Worm (Caenorhabditis elegans) whole organism, L1 larva: Measurements from ENCODE around the gene str-64.

Experiments
- C16A3.4 ChIP-seq: fragments of 150-350 bp; optimal IDR thresholded peaks from 2 replicates; lab custom pipeline; 2014; ENCODE audit warnings: missing biosample characterization, missing genetic modification characterization
- F16B12.6 ChIP-seq: fragments of 150-350 bp; optimal IDR thresholded peaks from 2 replicates; lab custom pipeline; 2014; ENCODE audit warnings: missing biosample characterization, missing genetic modification characterization
- Y116A8C.19 ChIP-seq: sonication (generic microtip); optimal IDR thresholded peaks from 2 replicates; lab custom pipeline; 2016; ENCODE audit warnings: missing compliant biosample characterization, missing genetic modification characterization, borderline replicate concordance
- aha-1 ChIP-seq: fragments of 150-350 bp; optimal IDR thresholded peaks from 2 replicates; lab custom pipeline; 2014; ENCODE audit warnings: missing biosample characterization, missing genetic modification characterization
- aly-2 ChIP-seq: fragments of 150-350 bp; optimal IDR thresholded peaks from 2 replicates; lab custom pipeline; 2014; ENCODE audit warnings: missing biosample characterization, missing genetic modification characterization
- blmp-1 ChIP-seq: fragments of 150-350 bp; optimal IDR thresholded peaks from 2 replicates; lab custom pipeline; 2014; ENCODE audit warnings: missing biosample characterization, missing genetic modification characterization
- ceh-63 ChIP-seq: fragments of 200-800 bp; sonication (Bioruptor generic); optimal IDR thresholded peaks from 2 replicates; lab custom pipeline; 2018; ENCODE audit warnings: mild to moderate bottlenecking, missing genetic modification characterization, missing compliant biosample characterization
- ceh-8 ChIP-seq: fragments of 200-800 bp; sonication (Bioruptor generic); optimal IDR thresholded peaks from 2 replicates; lab custom pipeline; 2018; ENCODE audit warnings: mild to moderate bottlenecking, missing genetic modification characterization, moderate library complexity, missing compliant biosample characterization
- ceh-88 ChIP-seq: fragments of 200-800 bp; sonication (Bioruptor generic); IDR thresholded peaks from 2 replicates; pipeline ENCODE4 v1.3.6; 2022; ENCODE audit warnings: missing genetic modification characterization, missing compliant biosample characterization
- ceh-90 ChIP-seq: sonication (generic microtip); optimal IDR thresholded peaks from 2 replicates; lab custom pipeline; 2016; ENCODE audit warnings: missing genetic modification characterization, missing compliant biosample characterization
- ces-1 ChIP-seq: fragments of 150-350 bp; optimal IDR thresholded peaks from 2 replicates; lab custom pipeline; 2014; ENCODE audit warnings: missing biosample characterization, missing genetic modification reagents, missing genetic modification characterization
- dpl-1 ChIP-seq, 3 experiments: fragments of 150-350 bp in 2 of 3; sonication (generic microtip) in 1 of 3; optimal IDR thresholded peaks; 2 replicates each; lab custom pipeline; 2014 to 2017; ENCODE audit warnings: missing biosample characterization in 3 of 3, missing genetic modification characterization in 3 of 3, missing genetic modification reagents in 3 of 3
- dsc-1 ChIP-seq: sonication (generic microtip); optimal IDR thresholded peaks from 2 replicates; lab custom pipeline; 2016; ENCODE audit warnings: mild to moderate bottlenecking, missing genetic modification characterization, missing compliant biosample characterization
- efl-1 ChIP-seq, 4 experiments: fragments of 150-350 bp; optimal IDR thresholded peaks in 3 of 4; peaks in 1 of 4; 1 replicate in 1 of 4; 2 replicates in 3 of 4; lab custom pipeline; 2014; ENCODE audit warnings: missing biosample characterization in 2 of 4, missing genetic modification characterization in 2 of 4, missing genetic modification reagents in 2 of 4
- efl-3 ChIP-seq: fragments of 200-800 bp; sonication (Bioruptor generic); optimal IDR thresholded peaks from 2 replicates; lab custom pipeline; 2018; ENCODE audit warnings: mild to moderate bottlenecking, missing genetic modification characterization, missing compliant biosample characterization
- egl-13 ChIP-seq: sonication (generic microtip); optimal IDR thresholded peaks from 2 replicates; lab custom pipeline; 2016; ENCODE audit warnings: missing genotype, missing genetic modification reagents, missing genetic modification characterization, missing compliant biosample characterization
- egl-27 ChIP-seq, 2 experiments: fragments of 150-350 bp in 1 of 2; sonication (generic microtip); optimal IDR thresholded peaks; 3 replicates each; lab custom pipeline; 2017 to 2018; ENCODE audit warnings: missing biosample characterization in 2 of 2, missing genetic modification characterization in 2 of 2, missing genetic modification reagents in 2 of 2
- elt-3 ChIP-seq, 6 experiments: fragments of 150-350 bp in 1 of 6; sonication (generic microtip); optimal IDR thresholded peaks; 2 replicates each; lab custom pipeline; 2017 to 2018; ENCODE audit warnings: missing biosample characterization in 6 of 6, missing genetic modification characterization in 6 of 6, inconsistent platforms in 1 of 6
- fkh-4 ChIP-seq: sonication (generic microtip); optimal IDR thresholded peaks from 2 replicates; lab custom pipeline; 2016; ENCODE audit warnings: missing compliant biosample characterization, missing genetic modification characterization, borderline replicate concordance
- hlh-17 ChIP-seq: fragments of 200-800 bp; sonication (Bioruptor generic); optimal IDR thresholded peaks from 2 replicates; lab custom pipeline; 2018; ENCODE audit warnings: missing genetic modification characterization, mild to moderate bottlenecking, missing compliant biosample characterization, moderate library complexity, borderline replicate concordance
- hlh-4 ChIP-seq: sonication (generic microtip); optimal IDR thresholded peaks from 2 replicates; lab custom pipeline; 2016; ENCODE audit warnings: mild to moderate bottlenecking, missing genetic modification characterization, missing compliant biosample characterization
- hpl-2 ChIP-seq: fragments of 150-350 bp; optimal IDR thresholded peaks from 2 replicates; lab custom pipeline; 2014; ENCODE audit warnings: missing biosample characterization, missing genetic modification reagents, missing genetic modification characterization
- isw-1 ChIP-seq: fragments of 200-800 bp; sonication (Bioruptor generic); IDR thresholded peaks from 2 replicates; pipeline ENCODE4 v1.3.6; 2022; ENCODE audit warnings: missing genetic modification characterization, missing compliant biosample characterization
- lin-14 ChIP-seq: fragments of 200-800 bp; sonication (Bioruptor generic); optimal IDR thresholded peaks from 2 replicates; lab custom pipeline; 2018; ENCODE audit warnings: mild to moderate bottlenecking, missing genetic modification characterization, moderate library complexity, missing compliant biosample characterization
- lin-35 ChIP-seq, 2 experiments: fragments of 150-350 bp; optimal IDR thresholded peaks; 2 replicates each; lab custom pipeline; 2014; ENCODE audit warnings: missing biosample characterization in 2 of 2, missing genetic modification characterization in 2 of 2, missing genetic modification reagents in 2 of 2
- mab-9 ChIP-seq: fragments of 200-800 bp; sonication (Bioruptor generic); IDR thresholded peaks from 2 replicates; pipeline ENCODE4 v1.3.6; 2022; ENCODE audit warnings: missing genetic modification reagents, missing genetic modification characterization, missing compliant biosample characterization
- mep-1 ChIP-seq: fragments of 150-350 bp; optimal IDR thresholded peaks from 2 replicates; lab custom pipeline; 2014; ENCODE audit warnings: missing biosample characterization, missing genetic modification characterization
- nhr-11 ChIP-seq: fragments of 150-350 bp; optimal IDR thresholded peaks from 2 replicates; lab custom pipeline; 2014; ENCODE audit warnings: missing biosample characterization, missing genetic modification characterization
- nhr-19 ChIP-seq: fragments of 200-800 bp; sonication (Bioruptor generic); conservative IDR thresholded peaks from 2 replicates; pipeline ENCODE4 v1.3.6; 2022; ENCODE audit warnings: missing genetic modification characterization, missing compliant biosample characterization
- nhr-20 ChIP-seq: sonication (generic microtip); optimal IDR thresholded peaks from 2 replicates; lab custom pipeline; 2016; ENCODE audit warnings: mild to moderate bottlenecking, missing genetic modification characterization, missing compliant biosample characterization
- nhr-47 ChIP-seq: sonication (generic microtip); optimal IDR thresholded peaks from 2 replicates; lab custom pipeline; 2016; ENCODE audit warnings: mild to moderate bottlenecking, missing genetic modification characterization, moderate library complexity, missing compliant biosample characterization
- nhr-71 ChIP-seq: sonication (generic microtip); optimal IDR thresholded peaks from 2 replicates; lab custom pipeline; 2016; ENCODE audit warnings: mild to moderate bottlenecking, missing genetic modification characterization, moderate library complexity, missing compliant biosample characterization
- nhr-84 ChIP-seq: sonication (generic microtip); optimal IDR thresholded peaks from 2 replicates; lab custom pipeline; 2017; ENCODE audit warnings: missing biosample characterization, missing genetic modification characterization
- nhr-85 ChIP-seq: sonication (generic microtip); peaks from one replicate; lab custom pipeline; 2016; ENCODE audit warnings: missing genetic modification characterization, inconsistent platforms, missing compliant biosample characterization
- nhr-90 ChIP-seq: sonication (generic microtip); optimal IDR thresholded peaks from 2 replicates; lab custom pipeline; 2016; ENCODE audit warnings: mild to moderate bottlenecking, missing genetic modification characterization, missing compliant biosample characterization; ENCODE audit not compliant: poor library complexity
- pag-3 ChIP-seq: sonication (generic microtip); optimal IDR thresholded peaks from 2 replicates; lab custom pipeline; 2017; ENCODE audit warnings: missing genetic modification characterization, mild to moderate bottlenecking, missing compliant biosample characterization, antibody characterized with exemption, borderline replicate concordance; ENCODE audit not compliant: insufficient read depth
- rnt-1 ChIP-seq: sonication (generic microtip); optimal IDR thresholded peaks from 2 replicates; lab custom pipeline; 2016; ENCODE audit warnings: mild to moderate bottlenecking, missing genetic modification characterization, moderate library complexity, missing compliant biosample characterization
- skn-1 ChIP-seq: fragments of 150-350 bp; optimal IDR thresholded peaks from 2 replicates; lab custom pipeline; 2014; ENCODE audit warnings: missing biosample characterization, missing genetic modification characterization
- snpc-4 ChIP-seq: fragments of 150-350 bp; optimal IDR thresholded peaks from 2 replicates; lab custom pipeline; 2014; ENCODE audit warnings: missing biosample characterization, missing genetic modification characterization
- snu-23 ChIP-seq: sonication (generic microtip); optimal IDR thresholded peaks from 2 replicates; lab custom pipeline; 2016; ENCODE audit warnings: missing genetic modification characterization, missing compliant biosample characterization
- sup-37 ChIP-seq: fragments of 200-800 bp; sonication (Bioruptor generic); optimal IDR thresholded peaks from 2 replicates; lab custom pipeline; 2018; ENCODE audit warnings: mild to moderate bottlenecking, missing genetic modification characterization, missing compliant biosample characterization
- swsn-7 ChIP-seq: sonication (generic microtip); optimal IDR thresholded peaks from 2 replicates; lab custom pipeline; 2016; ENCODE audit warnings: missing genetic modification characterization, missing compliant biosample characterization
- tbx-2 ChIP-seq: sonication (generic microtip); optimal IDR thresholded peaks from 2 replicates; lab custom pipeline; 2016; ENCODE audit warnings: missing genetic modification characterization, missing compliant biosample characterization
- tlp-1 ChIP-seq: fragments of 150-350 bp; optimal IDR thresholded peaks from 2 replicates; lab custom pipeline; 2014; ENCODE audit warnings: missing biosample characterization, missing genetic modification characterization
- unc-130 ChIP-seq: fragments of 150-350 bp; optimal IDR thresholded peaks from 2 replicates; lab custom pipeline; 2017; ENCODE audit warnings: missing biosample characterization, missing genetic modification characterization, inconsistent platforms
- unc-30 ChIP-seq: sonication (generic microtip); optimal IDR thresholded peaks from 2 replicates; lab custom pipeline; 2017; ENCODE audit warnings: missing biosample characterization, missing genetic modification characterization
- unc-62 ChIP-seq: fragments of 150-350 bp; optimal IDR thresholded peaks from 2 replicates; lab custom pipeline; 2014; ENCODE audit warnings: missing biosample characterization, missing genetic modification reagents, missing genetic modification characterization
- unc-86 ChIP-seq: sonication (generic microtip); optimal IDR thresholded peaks from 2 replicates; lab custom pipeline; 2016; ENCODE audit warnings: missing genetic modification characterization, missing compliant biosample characterization
- vab-15 ChIP-seq: sonication (generic microtip); optimal IDR thresholded peaks from 2 replicates; lab custom pipeline; 2017; ENCODE audit warnings: missing genotype, mild to moderate bottlenecking, missing genetic modification characterization, missing compliant biosample characterization
- ztf-4 ChIP-seq: fragments of 150-350 bp; optimal IDR thresholded peaks from 2 replicates; lab custom pipeline; 2014; ENCODE audit warnings: missing biosample characterization, missing genetic modification characterization

The str-64 gene

DNA sequence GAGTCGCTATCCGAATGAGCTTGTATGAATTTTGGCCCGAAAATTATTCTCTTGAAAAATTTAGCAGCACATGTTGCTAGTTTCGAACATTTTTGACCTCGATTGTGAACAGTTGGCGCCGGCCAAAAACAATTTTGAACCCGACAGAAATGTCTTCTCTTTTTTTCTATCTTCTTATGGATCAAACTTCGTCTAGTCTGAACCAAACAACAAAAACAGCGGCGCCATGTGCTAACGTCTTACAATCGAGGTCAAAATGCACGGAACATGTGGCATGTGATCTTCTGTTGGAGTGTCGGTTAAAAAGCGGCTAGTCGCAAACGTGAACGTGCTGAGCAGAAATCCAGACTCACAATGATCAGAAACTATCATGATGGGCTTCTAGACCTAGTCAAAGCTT, 6.9 kb upstream of the str-64 start:
- TF ChIP-seq Y116A8C.19: no peak
- no peak for TF ChIP-seq ces-1 (GFP tag; lab: Kevin White, UChicago)
- TF ChIP-seq tlp-1 (tag; lab: Kevin White, UChicago): no peak
- no peak for TF ChIP-seq unc-62
- peak; percentile 29 for TF ChIP-seq nhr-20 (tag; lab: Kevin White, UChicago)
- TF ChIP-seq mep-1: no peak
- TF ChIP-seq C16A3.4 (tag; lab: Kevin White, UChicago): no peak
- TF ChIP-seq snu-23: no peak
- TF ChIP-seq fkh-4 (tag; lab: Kevin White, UChicago): no peak
- TF ChIP-seq hlh-4 (tag; lab: Kevin White, UChicago): no peak
- peak; percentile 71 for TF ChIP-seq nhr-71 (tag; lab: Kevin White, UChicago)
- TF ChIP-seq ceh-63 (GFP tag; lab: Kevin White, UChicago): no peak
- TF ChIP-seq nhr-85 (tag; lab: Kevin White, UChicago): no peak
- TF ChIP-seq ztf-4: no peak
- TF ChIP-seq snpc-4 (tag; lab: Kevin White, UChicago): no peak
- peak; percentile 75 for TF ChIP-seq lin-14 (GFP tag; lab: Kevin White, UChicago)
- no peak for TF ChIP-seq egl-27 (tag; optimal IDR thresholded peaks at IDR 0.05; lab: Kevin White, UChicago)
- TF ChIP-seq nhr-47 (tag; lab: Kevin White, UChicago): no peak
- no peak for TF ChIP-seq egl-13
- no peak for TF ChIP-seq unc-86
- TF ChIP-seq nhr-90 (tag; lab: Kevin White, UChicago): no peak
- TF ChIP-seq dsc-1: no peak
- no peak for TF ChIP-seq aha-1 (tag; lab: Kevin White, UChicago)
- TF ChIP-seq vab-15 (tag; lab: Kevin White, UChicago): no peak
- no peak for TF ChIP-seq aly-2 (tag; lab: Kevin White, UChicago)
- no peak for TF ChIP-seq hlh-17 (GFP tag; lab: Kevin White, UChicago)
- no peak for TF ChIP-seq nhr-84 (tag; lab: Kevin White, UChicago)
- TF ChIP-seq tbx-2 (tag; lab: Kevin White, UChicago): no peak
- TF ChIP-seq mab-9 (GFP tag; lab: Robert Waterston, UW): no peak
- no peak for TF ChIP-seq efl-1 (optimal IDR thresholded peaks at IDR 0.05; lab: Kevin White, UChicago)
- no peak for TF ChIP-seq efl-1 (GFP tag; optimal IDR thresholded peaks at IDR 0.05 in 1 of 2; lab: Kevin White, UChicago)
- TF ChIP-seq ceh-90: no peak
- TF ChIP-seq isw-1: no peak
- peak; percentile 49 for TF ChIP-seq rnt-1 (tag; lab: Kevin White, UChicago)
- TF ChIP-seq sup-37 (GFP tag; lab: Kevin White, UChicago): no peak
- peak; percentile 33; the same call in 1 of the 2 replicates for TF ChIP-seq nhr-19 (GFP tag; lab: Robert Waterston, UW)
- TF ChIP-seq ceh-88 (GFP tag; lab: Robert Waterston, UW): no peak
- TF ChIP-seq nhr-11 (tag; lab: Kevin White, UChicago): no peak
- no peak for TF ChIP-seq pag-3
- TF ChIP-seq unc-30 (tag; lab: Kevin White, UChicago): no peak
- TF ChIP-seq F16B12.6 (tag; lab: Kevin White, UChicago): no peak
- no peak for TF ChIP-seq elt-3 (tag; optimal IDR thresholded peaks at IDR 0.05; lab: Kevin White, UChicago)
- TF ChIP-seq ceh-8 (GFP tag; lab: Kevin White, UChicago): no peak

DNA sequence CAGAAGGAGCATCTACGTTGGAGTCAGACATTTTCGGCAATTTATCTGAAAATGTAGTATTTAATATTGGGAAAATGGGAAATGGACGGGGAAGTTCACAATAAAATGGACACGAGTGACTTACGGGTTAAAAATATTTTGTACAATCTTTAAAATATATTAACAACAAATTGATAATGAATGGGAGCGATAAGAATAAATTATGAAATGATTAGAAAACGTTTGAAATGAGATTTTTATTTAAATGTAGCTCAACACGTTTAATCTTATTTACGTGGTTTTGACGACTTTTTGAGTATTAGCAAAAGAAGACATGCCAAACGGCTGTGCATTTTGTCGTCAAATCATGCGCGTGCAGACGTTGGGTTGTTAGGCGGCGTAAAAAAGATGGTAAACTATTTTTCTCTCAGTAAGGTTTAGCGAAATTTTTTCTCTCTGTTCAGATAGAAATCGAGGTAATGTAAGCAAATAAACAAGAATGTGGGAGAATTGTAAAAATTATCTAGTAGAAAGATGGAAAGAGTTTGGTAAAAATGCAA, 4.9 kb upstream of the str-64 start, which contains the start of gene fbxa-64:
Gene fbxa-64 (minus strand): TSS at position 51 of the 539 bp plus-strand sequence.
- TF ChIP-seq nhr-47 (tag; lab: Kevin White, UChicago) (peak; percentile 21), nhr-90 (tag; lab: Kevin White, UChicago) (no peak), unc-130 (tag; lab: Kevin White, UChicago) (no peak), efl-1 (optimal IDR thresholded peaks at IDR 0.05; lab: Kevin White, UChicago) (peak; percentile 24 to 38), efl-1 (GFP tag; optimal IDR thresholded peaks at IDR 0.05 in 1 of 2; lab: Kevin White, UChicago) (peak; percentile 39 to 94), F16B12.6 (tag; lab: Kevin White, UChicago) (peak; percentile 83), nhr-71 (tag; lab: Kevin White, UChicago) (peak; percentile 21), mep-1 (peak; percentile 50), hpl-2 (GFP tag; lab: Kevin White, UChicago) (no peak), efl-3 (GFP tag; lab: Kevin White, UChicago) (no peak), dpl-1 (GFP tag; optimal IDR thresholded peaks at IDR 0.05; lab: Kevin White, UChicago) (peak in 2 of 3 experiments; percentile 26 to 53), blmp-1 (tag; lab: Kevin White, UChicago) (peak; percentile 14), isw-1 (no peak), nhr-20 (tag; lab: Kevin White, UChicago) (peak; percentile 10), swsn-7 (tag; lab: Kevin White, UChicago) (peak; percentile 7), ceh-90 (no peak), elt-3 (tag; optimal IDR thresholded peaks at IDR 0.05; lab: Kevin White, UChicago) (no peak), lin-35 (GFP tag; optimal IDR thresholded peaks at IDR 0.05; lab: Kevin White, UChicago) (peak; percentile 27 to 46), snu-23 (peak; percentile 44), skn-1 (tag; lab: Kevin White, UChicago) (no peak)
